Worm (Caenorhabditis elegans): Measurements from ENCODE around the gene suca-1.

Gene suca-1

DNA sequence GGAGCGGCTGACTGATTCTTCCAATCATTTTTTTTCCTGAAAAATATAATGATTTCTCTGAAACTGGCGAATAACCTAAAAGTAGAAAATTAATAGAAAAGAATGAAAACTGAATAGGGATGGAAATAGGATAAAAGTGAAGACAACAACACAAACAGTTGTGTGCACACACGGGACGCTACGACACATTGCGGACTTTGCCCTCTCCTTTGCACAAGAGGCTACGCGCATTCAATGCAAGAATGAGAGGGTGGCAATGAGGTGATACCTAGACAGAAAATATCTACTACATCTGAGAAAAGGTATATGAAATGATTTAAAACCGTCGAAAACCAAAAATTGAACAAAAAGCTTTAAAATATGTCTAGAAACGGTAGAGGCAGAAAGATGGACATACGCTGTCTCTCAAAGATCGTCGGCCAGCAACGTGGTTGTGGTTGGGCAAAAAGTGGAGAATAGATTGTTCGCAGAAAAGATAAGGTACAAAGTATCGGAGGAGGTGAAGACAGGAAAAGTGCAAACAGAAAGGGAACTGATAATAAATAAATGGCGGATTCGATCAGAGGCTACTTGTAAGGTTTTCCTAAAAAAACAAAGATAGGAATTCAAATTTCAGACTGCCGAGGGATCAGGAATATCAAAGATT, at the start of gene suca-1:
Gene suca-1, minus strand, starts transcription at position 36 of the 646 bp plus-strand sequence.
- TF ChIP-seq cog-1 (tag; optimal IDR thresholded peaks at IDR 0.05): no peak
- peak; percentile 59; the same call in 1 of the 2 replicates for TF ChIP-seq flt-1 (GFP tag; IDR thresholded peaks at IDR 0.05)
- TF ChIP-seq med-1 (GFP tag; optimal IDR thresholded peaks at IDR 0.05; ENCODE audit: insufficient read depth): no peak
- TF ChIP-seq ztf-23 (GFP tag; IDR thresholded peaks at IDR 0.05): no peak
- TF ChIP-seq tab-1 (GFP tag; IDR thresholded peaks at IDR 0.05): no peak
- no peak for TF ChIP-seq T22C8.4 (GFP tag; IDR thresholded peaks at IDR 0.05)

DNA sequence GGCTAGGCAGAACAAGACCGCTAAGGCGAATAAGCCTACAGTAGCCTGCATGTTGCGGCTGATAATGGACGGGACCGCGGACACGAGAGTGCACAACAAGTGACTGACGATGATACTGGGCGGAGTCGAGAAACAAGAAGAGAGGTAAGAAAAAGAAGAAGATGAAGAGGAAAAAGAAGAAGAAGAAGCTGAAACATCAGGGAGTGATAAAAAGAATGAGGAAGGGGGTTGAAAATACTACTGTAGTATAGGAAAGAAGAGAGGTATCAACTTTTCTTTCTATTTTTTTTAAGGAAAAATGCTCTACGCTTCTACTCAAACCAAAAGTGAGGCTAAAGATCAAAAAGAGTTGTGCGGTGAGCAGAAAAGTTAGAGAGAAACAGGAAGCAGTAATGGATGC, 48.9 kb upstream of the suca-1 start, which contains the start of gene T21B6.3:
Gene T21B6.3, minus strand, starts transcription at position 101 of the 400 bp plus-strand sequence.
- TF ChIP-seq ref-1 (GFP tag; conservative IDR thresholded peaks at IDR 0.05) (no peak), ztf-23 (GFP tag; IDR thresholded peaks at IDR 0.05) (no peak), T22C8.4 (GFP tag; IDR thresholded peaks at IDR 0.05) (no peak), cog-1 (tag; optimal IDR thresholded peaks at IDR 0.05) (no peak), tab-1 (GFP tag; IDR thresholded peaks at IDR 0.05) (no peak), med-1 (GFP tag; optimal IDR thresholded peaks at IDR 0.05; ENCODE audit: insufficient read depth) (no peak), ztf-29 (GFP tag; IDR thresholded peaks at IDR 0.05) (no peak), klf-2 (GFP tag; conservative IDR thresholded peaks at IDR 0.05) (no peak), flt-1 (GFP tag; IDR thresholded peaks at IDR 0.05) (no peak)

- TF ChIP-seq med-1 (GFP tag; optimal IDR thresholded peaks at IDR 0.05; ENCODE audit: insufficient read depth) (no peak), cog-1 (tag; optimal IDR thresholded peaks at IDR 0.05) (no peak), klf-2 (GFP tag; conservative IDR thresholded peaks at IDR 0.05) (no peak), flt-1 (GFP tag; IDR thresholded peaks at IDR 0.05) (no peak), tab-1 (GFP tag; IDR thresholded peaks at IDR 0.05) (no peak), ztf-29 (GFP tag; IDR thresholded peaks at IDR 0.05) (no peak), ref-1 (GFP tag; conservative IDR thresholded peaks at IDR 0.05) (no peak), ztf-23 (GFP tag; IDR thresholded peaks at IDR 0.05) (no peak)
Measured at ce11 chrX:10941255-10941654, 41.3 kb upstream of the suca-1 start, which contains the start of gene pho-7. Gene pho-7, minus strand, starts transcription at chrX:10941355.

DNA sequence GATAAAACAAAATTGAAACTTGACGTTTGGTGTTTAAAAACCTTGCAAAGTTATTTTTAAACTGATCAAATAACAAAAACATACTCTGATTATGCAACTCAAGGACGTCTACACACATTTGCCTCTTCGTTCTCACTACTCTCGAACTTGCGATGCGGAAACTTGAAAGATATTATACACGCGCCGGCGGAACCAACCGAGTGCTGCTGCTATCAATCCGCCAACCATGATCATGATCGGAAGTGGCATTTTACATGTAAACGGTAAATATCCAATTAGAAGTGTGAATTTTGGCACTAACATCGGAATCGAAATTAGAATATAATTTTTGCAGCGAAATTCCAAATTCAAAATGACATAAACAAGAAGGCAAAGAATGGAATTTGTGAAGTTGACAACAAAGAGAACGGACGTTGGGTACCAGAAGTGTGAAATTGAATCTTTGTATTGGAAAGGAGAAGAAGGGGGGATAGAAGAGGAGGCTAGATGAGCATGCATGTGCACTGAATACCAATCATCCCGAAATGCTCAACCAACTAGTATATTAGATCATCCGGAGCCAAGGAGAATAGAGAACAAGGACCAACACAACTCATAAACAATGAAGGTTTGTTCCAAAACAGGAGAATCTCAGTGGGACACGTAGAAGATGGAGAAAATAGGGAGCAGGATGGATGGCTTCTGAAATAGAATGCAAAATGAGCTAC, 33.5 kb upstream of the suca-1 start:
- TF ChIP-seq flt-1 (GFP tag; IDR thresholded peaks at IDR 0.05) (no peak), T22C8.4 (GFP tag; IDR thresholded peaks at IDR 0.05) (no peak), ref-1 (GFP tag; conservative IDR thresholded peaks at IDR 0.05) (no peak), cog-1 (tag; optimal IDR thresholded peaks at IDR 0.05) (no peak), ztf-23 (GFP tag; IDR thresholded peaks at IDR 0.05) (no peak), tab-1 (GFP tag; IDR thresholded peaks at IDR 0.05) (no peak), med-1 (GFP tag; optimal IDR thresholded peaks at IDR 0.05; ENCODE audit: insufficient read depth) (no peak), klf-2 (GFP tag; conservative IDR thresholded peaks at IDR 0.05) (no peak), ztf-29 (GFP tag; IDR thresholded peaks at IDR 0.05) (no peak)

DNA sequence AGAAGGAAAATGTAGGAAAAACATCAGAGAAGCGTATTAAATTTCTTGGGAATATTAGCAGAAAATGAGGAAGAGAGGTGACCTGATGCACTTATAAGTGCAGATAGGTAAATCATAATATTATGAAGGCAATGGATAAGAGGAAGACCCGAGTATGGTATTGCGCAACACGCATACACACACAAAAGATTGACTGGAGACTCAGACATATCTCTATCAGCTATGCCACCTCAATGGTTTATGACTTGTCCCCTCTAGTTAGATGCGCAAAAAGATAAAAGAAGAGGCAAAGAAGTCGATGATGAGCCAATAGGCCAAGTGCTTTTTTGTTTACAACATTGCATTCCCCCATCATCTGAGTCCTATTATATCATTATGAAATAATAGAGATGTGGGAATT, 32.2 kb upstream of the suca-1 start:
- TF ChIP-seq klf-2 (GFP tag; conservative IDR thresholded peaks at IDR 0.05): no peak
- TF ChIP-seq tab-1 (GFP tag; IDR thresholded peaks at IDR 0.05): no peak

- TF ChIP-seq tab-1 (GFP tag; IDR thresholded peaks at IDR 0.05) (no peak), klf-2 (GFP tag; conservative IDR thresholded peaks at IDR 0.05) (no peak), cog-1 (tag; optimal IDR thresholded peaks at IDR 0.05) (no peak), T22C8.4 (GFP tag; IDR thresholded peaks at IDR 0.05) (no peak), ztf-23 (GFP tag; IDR thresholded peaks at IDR 0.05) (no peak), ref-1 (GFP tag; conservative IDR thresholded peaks at IDR 0.05) (no peak), ztf-29 (GFP tag; IDR thresholded peaks at IDR 0.05) (no peak), flt-1 (GFP tag; IDR thresholded peaks at IDR 0.05) (no peak), med-1 (GFP tag; optimal IDR thresholded peaks at IDR 0.05; ENCODE audit: insufficient read depth) (no peak)
Measured at ce11 chrX:10928948-10929563, 29.1 kb upstream of the suca-1 start, which contains the start of gene dgn-1. Gene dgn-1, minus strand, starts transcription at chrX:10928998.

ce11 chrX:10927136-10927535, 27.2 kb upstream of the suca-1 start:
- TF ChIP-seq flt-1 (GFP tag; IDR thresholded peaks at IDR 0.05): no peak
- no peak for TF ChIP-seq ref-1 (GFP tag; conservative IDR thresholded peaks at IDR 0.05)
- no peak for TF ChIP-seq tab-1 (GFP tag; IDR thresholded peaks at IDR 0.05)
- TF ChIP-seq ztf-23 (GFP tag; IDR thresholded peaks at IDR 0.05): no peak
- no peak for TF ChIP-seq med-1 (GFP tag; optimal IDR thresholded peaks at IDR 0.05; ENCODE audit: insufficient read depth)
- TF ChIP-seq cog-1 (tag; optimal IDR thresholded peaks at IDR 0.05): no peak
- TF ChIP-seq T22C8.4 (GFP tag; IDR thresholded peaks at IDR 0.05): no peak
- TF ChIP-seq ztf-29 (GFP tag; IDR thresholded peaks at IDR 0.05): no peak
- TF ChIP-seq klf-2 (GFP tag; conservative IDR thresholded peaks at IDR 0.05): no peak

ce11 chrX:10924031-10924430, 24.1 kb upstream of the suca-1 start:
- TF ChIP-seq T22C8.4 (GFP tag; IDR thresholded peaks at IDR 0.05): no peak
- no peak for TF ChIP-seq ztf-29 (GFP tag; IDR thresholded peaks at IDR 0.05)
- TF ChIP-seq tab-1 (GFP tag; IDR thresholded peaks at IDR 0.05): no peak
- TF ChIP-seq med-1 (GFP tag; optimal IDR thresholded peaks at IDR 0.05; ENCODE audit: insufficient read depth): no peak
- TF ChIP-seq ref-1 (GFP tag; conservative IDR thresholded peaks at IDR 0.05): no peak
- no peak for TF ChIP-seq cog-1 (tag; optimal IDR thresholded peaks at IDR 0.05)
- no peak for TF ChIP-seq ztf-23 (GFP tag; IDR thresholded peaks at IDR 0.05)
- no peak for TF ChIP-seq klf-2 (GFP tag; conservative IDR thresholded peaks at IDR 0.05)
- TF ChIP-seq flt-1 (GFP tag; IDR thresholded peaks at IDR 0.05): no peak

DNA sequence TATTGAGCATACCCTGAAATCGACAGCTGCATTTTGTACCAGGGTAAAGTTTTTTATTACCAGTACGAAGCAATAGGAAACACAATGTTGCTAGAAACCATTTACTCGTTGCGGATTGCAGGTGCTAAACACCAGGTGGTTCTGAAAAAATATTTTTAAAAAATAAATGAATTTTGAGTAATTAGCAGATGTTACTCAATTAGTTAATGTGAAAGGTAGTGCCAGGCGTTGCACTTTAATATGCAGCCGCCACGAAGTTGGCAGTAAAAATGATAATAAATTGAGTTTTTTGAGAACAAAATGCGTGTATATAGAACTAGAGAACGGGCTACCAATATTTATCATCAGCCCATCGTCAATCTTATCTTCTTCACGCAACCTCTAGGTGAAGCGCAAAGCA, 19.7 kb upstream of the suca-1 start, which contains the start of gene nstp-9:
Gene nstp-9, minus strand, starts transcription at position 101 of the 400 bp plus-strand sequence.
- no peak for TF ChIP-seq klf-2 (GFP tag; conservative IDR thresholded peaks at IDR 0.05)
- no peak for TF ChIP-seq ztf-23 (GFP tag; IDR thresholded peaks at IDR 0.05)
- no peak for TF ChIP-seq ztf-29 (GFP tag; IDR thresholded peaks at IDR 0.05)
- TF ChIP-seq flt-1 (GFP tag; IDR thresholded peaks at IDR 0.05): no peak
- no peak for TF ChIP-seq T22C8.4 (GFP tag; IDR thresholded peaks at IDR 0.05)
- TF ChIP-seq tab-1 (GFP tag; IDR thresholded peaks at IDR 0.05): no peak
- no peak for TF ChIP-seq med-1 (GFP tag; optimal IDR thresholded peaks at IDR 0.05; ENCODE audit: insufficient read depth)
- TF ChIP-seq cog-1 (tag; optimal IDR thresholded peaks at IDR 0.05): no peak
- no peak for TF ChIP-seq ref-1 (GFP tag; conservative IDR thresholded peaks at IDR 0.05)
